Worm (Caenorhabditis elegans) whole organism, mixed stage, embryonic: ENCODE measurements around the gene Y45G12B.2.

ENCODE experiments used
- M03D4.4 ChIP-seq: sonication (generic microtip); optimal IDR thresholded peaks from 2 replicates; lab custom pipeline; 2017; ENCODE audit warnings: mild to moderate bottlenecking, missing genetic modification characterization, missing compliant biosample characterization
- bed-3 ChIP-seq: fragments of 200-800 bp; sonication (Bioruptor generic); optimal IDR thresholded peaks from 3 replicates; lab custom pipeline; 2018; ENCODE audit warnings: mild to moderate bottlenecking, missing genetic modification characterization, moderate library complexity, missing compliant biosample characterization
- blmp-1 ChIP-seq: fragments of 150-350 bp; optimal IDR thresholded peaks from 2 replicates; lab custom pipeline; 2014; ENCODE audit warnings: missing biosample characterization, missing genetic modification characterization
- ceh-39 ChIP-seq: fragments of 150-350 bp; optimal IDR thresholded peaks from 2 replicates; lab custom pipeline; 2014; ENCODE audit warnings: missing biosample characterization, missing genetic modification characterization
- ceh-43 ChIP-seq: fragments of 200-800 bp; sonication (Bioruptor generic); optimal IDR thresholded peaks from 2 replicates; lab custom pipeline; 2018; ENCODE audit warnings: mild to moderate bottlenecking, missing genetic modification characterization, moderate library complexity, missing compliant biosample characterization
- ceh-83 ChIP-seq: fragments of 200-800 bp; sonication (Bioruptor generic); optimal IDR thresholded peaks from 2 replicates; lab custom pipeline; 2018; ENCODE audit warnings: mild to moderate bottlenecking, missing genetic modification characterization, missing compliant biosample characterization
- ces-1 ChIP-seq: fragments of 150-350 bp; optimal IDR thresholded peaks from 2 replicates; lab custom pipeline; 2014; ENCODE audit warnings: missing biosample characterization, missing genetic modification reagents, missing genetic modification characterization
- cnd-1 ChIP-seq: fragments of 200-800 bp; sonication (Bioruptor generic); optimal IDR thresholded peaks from 2 replicates; lab custom pipeline; 2018; ENCODE audit warnings: mild to moderate bottlenecking, missing genetic modification characterization, missing compliant biosample characterization
- drap-1 ChIP-seq: fragments of 200-800 bp; sonication (Bioruptor generic); optimal IDR thresholded peaks from 3 replicates; lab custom pipeline; 2018; ENCODE audit warnings: mild to moderate bottlenecking, missing genetic modification characterization, missing compliant biosample characterization
- elt-1 ChIP-seq: sonication (generic microtip); optimal IDR thresholded peaks from 2 replicates; lab custom pipeline; 2017; ENCODE audit warnings: missing genetic modification characterization, mild to moderate bottlenecking, missing compliant biosample characterization, antibody characterized with exemption, moderate library complexity, borderline replicate concordance; ENCODE audit not compliant: insufficient read depth
- elt-3 ChIP-seq: fragments of 150-350 bp; optimal IDR thresholded peaks from 2 replicates; lab custom pipeline; 2014; ENCODE audit warnings: missing biosample characterization, missing genetic modification characterization
- flh-1 ChIP-seq: fragments of 200-800 bp; sonication (Bioruptor generic); optimal IDR thresholded peaks from 2 replicates; lab custom pipeline; 2018; ENCODE audit warnings: mild to moderate bottlenecking, missing genetic modification characterization, moderate library complexity, missing compliant biosample characterization
- ham-2 ChIP-seq: fragments of 200-800 bp; sonication (Bioruptor generic); optimal IDR thresholded peaks from 2 replicates; lab custom pipeline; 2018; ENCODE audit warnings: mild to moderate bottlenecking, missing genetic modification characterization, missing compliant biosample characterization
- hlh-1 ChIP-seq: fragments of 150-350 bp; optimal IDR thresholded peaks from 2 replicates; lab custom pipeline; 2014; ENCODE audit warnings: missing biosample characterization, missing genetic modification reagents, missing genetic modification characterization
- lin-13 ChIP-seq: fragments of 150-350 bp; optimal IDR thresholded peaks from 2 replicates; lab custom pipeline; 2014; ENCODE audit warnings: missing biosample characterization, missing genetic modification characterization
- lin-32 ChIP-seq: fragments of 200-800 bp; sonication (Bioruptor generic); optimal IDR thresholded peaks from 2 replicates; lab custom pipeline; 2018; ENCODE audit warnings: mild to moderate bottlenecking, missing genetic modification characterization, missing compliant biosample characterization
- lsy-2 ChIP-seq: fragments of 150-350 bp; optimal IDR thresholded peaks from 2 replicates; lab custom pipeline; 2014; ENCODE audit warnings: missing biosample characterization, missing genetic modification characterization
- mab-5 ChIP-seq: fragments of 150-350 bp; optimal IDR thresholded peaks from 2 replicates; lab custom pipeline; 2014; ENCODE audit warnings: missing biosample characterization, missing genetic modification characterization
- mep-1 ChIP-seq: fragments of 150-350 bp; optimal IDR thresholded peaks from 2 replicates; lab custom pipeline; 2017; ENCODE audit warnings: missing biosample characterization, missing genetic modification reagents, missing genetic modification characterization, inconsistent platforms
- mls-2 ChIP-seq: sonication (generic microtip); optimal IDR thresholded peaks from 2 replicates; lab custom pipeline; 2016; ENCODE audit warnings: mild to moderate bottlenecking, missing genetic modification characterization, moderate library complexity, missing compliant biosample characterization
- nhr-12 ChIP-seq: fragments of 150-350 bp; optimal IDR thresholded peaks from 2 replicates; lab custom pipeline; 2014; ENCODE audit warnings: missing biosample characterization, missing genetic modification characterization
- nhr-2 ChIP-seq: fragments of 150-350 bp; optimal IDR thresholded peaks from 2 replicates; lab custom pipeline; 2014; ENCODE audit warnings: missing biosample characterization, missing genetic modification characterization
- nhr-237 ChIP-seq: fragments of 150-350 bp; optimal IDR thresholded peaks from 2 replicates; lab custom pipeline; 2014; ENCODE audit warnings: missing biosample characterization, missing genetic modification characterization
- nhr-76 ChIP-seq: sonication (generic microtip); optimal IDR thresholded peaks from 2 replicates; lab custom pipeline; 2017; ENCODE audit warnings: missing biosample characterization, missing genetic modification characterization
- pha-4 ChIP-seq: fragments of 150-350 bp; optimal IDR thresholded peaks from 2 replicates; lab custom pipeline; 2018; ENCODE audit warnings: missing biosample characterization, missing genetic modification reagents, missing genetic modification characterization
- sem-2 ChIP-seq: fragments of 200-800 bp; sonication (Bioruptor generic); optimal IDR thresholded peaks from 2 replicates; lab custom pipeline; 2018; ENCODE audit warnings: mild to moderate bottlenecking, missing genetic modification characterization, missing compliant biosample characterization
- snpc-4 ChIP-seq: fragments of 150-350 bp; optimal IDR thresholded peaks from 2 replicates; lab custom pipeline; 2014; ENCODE audit warnings: missing biosample characterization, missing genetic modification characterization
- sptf-1 ChIP-seq: sonication (generic microtip); optimal IDR thresholded peaks from 2 replicates; lab custom pipeline; 2017; ENCODE audit warnings: mild to moderate bottlenecking, missing genetic modification characterization, moderate library complexity, missing compliant biosample characterization
- tbx-8 ChIP-seq: fragments of 200-800 bp; sonication (Bioruptor generic); optimal IDR thresholded peaks from 2 replicates; lab custom pipeline; 2018; ENCODE audit warnings: mild to moderate bottlenecking, missing genetic modification characterization, moderate library complexity, missing compliant biosample characterization
- unc-120 ChIP-seq: sonication (generic microtip); optimal IDR thresholded peaks from 2 replicates; lab custom pipeline; 2017; ENCODE audit warnings: missing genetic modification characterization, missing compliant biosample characterization; ENCODE audit not compliant: poor library complexity, severe bottlenecking
- unc-39 ChIP-seq: fragments of 150-350 bp; optimal IDR thresholded peaks from 2 replicates; lab custom pipeline; 2014; ENCODE audit warnings: missing biosample characterization, missing genetic modification characterization
- unc-62 ChIP-seq: fragments of 150-350 bp; optimal IDR thresholded peaks from 2 replicates; lab custom pipeline; 2014; ENCODE audit warnings: missing biosample characterization, missing genetic modification reagents, missing genetic modification characterization
- zip-8 ChIP-seq: fragments of 150-350 bp; optimal IDR thresholded peaks from 2 replicates; lab custom pipeline; 2014; ENCODE audit warnings: missing biosample characterization, missing genetic modification characterization
- ztf-11 ChIP-seq: fragments of 150-350 bp; optimal IDR thresholded peaks from 2 replicates; lab custom pipeline; 2014; ENCODE audit warnings: missing biosample characterization, missing genetic modification characterization

Y45G12B.2 gene

ce11 chrV:2706379-2706778 is 11.8 kb downstream of the Y45G12B.2 start:
- TF ChIP-seq snpc-4 (tag; lab: Kevin White, UChicago): no peak
- no peak for TF ChIP-seq lin-32
- no peak for TF ChIP-seq elt-1 (tag; lab: Kevin White, UChicago)
- no peak for TF ChIP-seq ceh-43 (GFP tag; lab: Kevin White, UChicago)
- no peak for TF ChIP-seq unc-120 (tag; lab: Kevin White, UChicago)
- no peak for TF ChIP-seq sem-2 (GFP tag; lab: Kevin White, UChicago)
- TF ChIP-seq pha-4: no peak
- TF ChIP-seq elt-3: no peak
- TF ChIP-seq lin-13: no peak
- no peak for TF ChIP-seq sptf-1 (tag; lab: Kevin White, UChicago)
- no peak for TF ChIP-seq nhr-76
- TF ChIP-seq hlh-1 (tag; lab: Kevin White, UChicago): no peak
- TF ChIP-seq tbx-8 (GFP tag; lab: Kevin White, UChicago): no peak
- TF ChIP-seq ceh-39: no peak
- no peak for TF ChIP-seq mab-5 (tag; lab: Kevin White, UChicago)
- no peak for TF ChIP-seq flh-1
- TF ChIP-seq nhr-237: no peak
- TF ChIP-seq ztf-11 (tag; lab: Kevin White, UChicago): no peak
- no peak for TF ChIP-seq ceh-83 (GFP tag; lab: Kevin White, UChicago)

DNA sequence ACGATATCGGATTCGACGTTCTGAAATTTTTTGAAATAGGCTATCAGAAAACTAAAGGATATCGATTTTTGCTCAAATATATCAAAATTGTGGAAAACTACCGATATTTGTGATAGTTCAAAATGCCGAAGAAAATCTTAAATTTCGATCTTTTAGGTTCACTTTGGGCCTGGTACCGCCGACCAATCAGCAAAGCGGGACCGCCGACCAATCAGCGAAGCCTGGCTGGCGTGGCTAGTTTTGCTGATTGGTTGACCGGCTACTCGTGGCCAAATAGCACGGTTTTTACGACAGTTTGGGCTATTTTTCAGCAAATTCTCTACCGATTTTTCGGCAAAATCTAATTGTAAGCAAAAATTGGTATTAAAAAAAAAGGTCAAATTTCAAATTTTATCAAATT is 15.6 kb downstream of the Y45G12B.2 start:
- TF ChIP-seq mls-2 (tag; lab: Kevin White, UChicago) (no peak), nhr-237 (no peak)

ce11 chrV:2711429-2711828 is 16.9 kb downstream of the Y45G12B.2 start, which contains the start of gene C24B9.3:
C24B9.3 (minus strand) TSS chrV:2711599.
- TF ChIP-seq nhr-2 (no peak), bed-3 (GFP tag; lab: Kevin White, UChicago) (no peak), pha-4 (no peak), lin-13 (no peak), unc-39 (tag; lab: Kevin White, UChicago) (no peak), ces-1 (no peak), lsy-2 (tag; lab: Kevin White, UChicago) (no peak), nhr-76 (no peak), ham-2 (no peak), unc-62 (GFP tag; lab: Kevin White, UChicago) (no peak), tbx-8 (GFP tag; lab: Kevin White, UChicago) (no peak), nhr-12 (tag; lab: Kevin White, UChicago) (no peak), hlh-1 (tag; lab: Kevin White, UChicago) (no peak), ceh-83 (GFP tag; lab: Kevin White, UChicago) (no peak), mep-1 (no peak)

ce11 chrV:2713532-2713931 is 19.0 kb downstream of the Y45G12B.2 start, which contains the start of gene srt-28:
srt-28 (minus strand) TSS chrV:2713632.
- TF ChIP-seq tbx-8 (GFP tag; lab: Kevin White, UChicago): no peak
- TF ChIP-seq zip-8 (tag; lab: Kevin White, UChicago): peak; percentile 43
- TF ChIP-seq, all 35 proteins: peak for 1

ce11 chrV:2716933-2717332 is 22.4 kb downstream of the Y45G12B.2 start:
- no peak for TF ChIP-seq elt-3
- TF ChIP-seq ceh-83 (GFP tag; lab: Kevin White, UChicago): no peak
- no peak for TF ChIP-seq cnd-1 (tag; lab: Kevin White, UChicago)
- TF ChIP-seq M03D4.4: no peak
- TF ChIP-seq sptf-1 (tag; lab: Kevin White, UChicago): no peak
- TF ChIP-seq unc-62 (GFP tag; lab: Kevin White, UChicago): no peak
- no peak for TF ChIP-seq tbx-8 (GFP tag; lab: Kevin White, UChicago)
- TF ChIP-seq pha-4: no peak
- TF ChIP-seq ces-1: no peak
- no peak for TF ChIP-seq ham-2
- TF ChIP-seq blmp-1 (tag; lab: Kevin White, UChicago): no peak
- TF ChIP-seq zip-8 (tag; lab: Kevin White, UChicago): no peak
- no peak for TF ChIP-seq mep-1
- no peak for TF ChIP-seq drap-1
- no peak for TF ChIP-seq lin-32
- no peak for TF ChIP-seq sem-2 (GFP tag; lab: Kevin White, UChicago)
- TF ChIP-seq unc-39 (tag; lab: Kevin White, UChicago): no peak
- TF ChIP-seq, all 35 proteins: peak for 0
